Fruit fly (Drosophila melanogaster) whole organism, adult: ENCODE data around the gene CG14043.

Experiments
- CG12768 ChIP-seq: fragments of 200-800 bp; sonication (Bioruptor generic); optimal IDR thresholded peaks from 2 replicates; lab custom pipeline; 2017; ENCODE audit warnings: missing biosample characterization, missing genetic modification characterization, mild to moderate bottlenecking, moderate library complexity, missing genetic modification reagents
- CG33017 ChIP-seq: fragments of 200-800 bp; sonication (Bioruptor generic); optimal IDR thresholded peaks from 2 replicates; lab custom pipeline; 2018; ENCODE audit warnings: missing biosample characterization, mild to moderate bottlenecking, missing genetic modification characterization, moderate library complexity
- CG7101 ChIP-seq: fragments of 200-800 bp; sonication (Bioruptor generic); optimal IDR thresholded peaks from 2 replicates; lab custom pipeline; 2018; ENCODE audit warnings: missing biosample characterization, mild to moderate bottlenecking, missing genetic modification characterization, moderate library complexity
- Crg-1 ChIP-seq: fragments of 200-800 bp; sonication (Bioruptor generic); optimal IDR thresholded peaks from 2 replicates; lab custom pipeline; 2016; ENCODE audit warnings: missing biosample characterization, missing genetic modification characterization
- Mnt ChIP-seq: fragments of 200-800 bp; sonication (Bioruptor generic); optimal IDR thresholded peaks from 2 replicates; lab custom pipeline; 2016; ENCODE audit warnings: missing biosample characterization, mild to moderate bottlenecking, missing genetic modification characterization
- bab1 ChIP-seq: fragments of 200-800 bp; sonication (Bioruptor generic); optimal IDR thresholded peaks from 3 replicates; lab custom pipeline; 2019; ENCODE audit warnings: missing biosample characterization, mild to moderate bottlenecking, missing genetic modification characterization, moderate library complexity
- cic ChIP-seq: fragments of 200-800 bp; sonication (Bioruptor generic); optimal IDR thresholded peaks from 2 replicates; lab custom pipeline; 2017; ENCODE audit warnings: missing biosample characterization, mild to moderate bottlenecking, missing genetic modification characterization, moderate library complexity
- kay ChIP-seq: fragments of 200-800 bp; sonication (Bioruptor generic); peaks from one replicate; lab custom pipeline; 2016; ENCODE audit warnings: missing biosample characterization, missing genetic modification characterization, borderline replicate concordance
- pad ChIP-seq: fragments of 200-800 bp; sonication (Bioruptor generic); optimal IDR thresholded peaks from 3 replicates; lab custom pipeline; 2017; ENCODE audit warnings: missing biosample characterization, missing genetic modification characterization, mild to moderate bottlenecking, moderate library complexity, missing genetic modification reagents
- toe ChIP-seq: fragments of 200-800 bp; sonication (Bioruptor generic); optimal IDR thresholded peaks from 2 replicates; lab custom pipeline; 2016; ENCODE audit warnings: missing biosample characterization, missing genetic modification characterization

DNA sequence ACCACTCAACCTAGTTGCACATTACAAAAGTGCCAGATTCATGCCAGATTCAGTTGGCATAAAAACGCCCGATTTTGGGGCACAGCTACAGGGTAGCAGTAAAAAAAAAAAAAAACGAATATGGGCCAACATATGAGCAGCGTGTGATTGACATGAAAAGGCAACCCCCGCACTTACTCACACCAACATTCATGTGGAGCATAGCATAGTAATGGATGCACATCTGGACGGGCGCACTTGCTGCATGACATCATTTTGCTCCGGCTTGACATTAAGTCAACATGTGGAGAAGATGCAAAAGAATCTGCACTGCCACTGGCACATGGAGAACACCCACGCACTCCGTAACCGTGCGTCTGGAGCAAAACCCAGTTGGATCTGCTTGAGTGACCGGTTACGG lies 51.1 kb downstream of the CG14043 start:
- no peak for TF ChIP-seq CG33017 (tag; lab: Kevin White, UChicago)
- TF ChIP-seq pad (GFP tag; lab: Kevin White, UChicago): no peak
- no peak for TF ChIP-seq kay
- TF ChIP-seq bab1 (GFP tag; lab: Kevin White, UChicago): no peak
- TF ChIP-seq cic (GFP tag; lab: Kevin White, UChicago): no peak
- no peak for TF ChIP-seq toe (GFP tag; lab: Kevin White, UChicago)
- no peak for TF ChIP-seq Crg-1
- TF ChIP-seq Mnt (GFP tag; lab: Kevin White, UChicago): no peak
- no peak for TF ChIP-seq CG7101
- TF ChIP-seq CG12768 (GFP tag; lab: Kevin White, UChicago): no peak
